Worm (Caenorhabditis elegans): Measurements from ENCODE around the gene F46B3.16.

F46B3.16 gene

ce11 chrV:20609494-20609893 lies 24.9 kb upstream of the F46B3.16 start, which contains the start of gene grd-2:
grd-2 (plus strand) TSS chrV:20609794.
- TF ChIP-seq F52B5.7 (tag; optimal IDR thresholded peaks at IDR 0.05) (no peak), chd-7 (tag; optimal IDR thresholded peaks at IDR 0.05) (no peak), Y95B8A.8 (GFP tag; IDR thresholded peaks at IDR 0.05) (no peak), B0261.1 (tag; optimal IDR thresholded peaks at IDR 0.05) (no peak), mcd-1 (GFP tag; IDR thresholded peaks at IDR 0.05) (no peak), bed-1 (GFP tag; IDR thresholded peaks at IDR 0.05) (no peak), ztf-26 (tag; optimal IDR thresholded peaks at IDR 0.05) (no peak), F57A8.1 (GFP tag; optimal IDR thresholded peaks at IDR 0.05) (no peak), lir-1 (GFP tag; conservative IDR thresholded peaks at IDR 0.05) (no peak), ztf-18 (tag; optimal IDR thresholded peaks at IDR 0.05) (no peak)

- no peak for TF ChIP-seq attf-6 (GFP tag; IDR thresholded peaks at IDR 0.05)
- no peak for TF ChIP-seq nhr-27 (tag; optimal IDR thresholded peaks at IDR 0.05)
- TF ChIP-seq Y53G8AR.9 (GFP tag; conservative IDR thresholded peaks at IDR 0.05): no peak
- TF ChIP-seq F49E8.2 (tag; optimal IDR thresholded peaks at IDR 0.05; ENCODE audit: insufficient read depth): no peak
- TF ChIP-seq C06A6.2 (GFP tag; conservative IDR thresholded peaks at IDR 0.05): no peak
- no peak for TF ChIP-seq tbp1 (GFP tag; optimal IDR thresholded peaks at IDR 0.05)
- no peak for TF ChIP-seq madf-6 (GFP tag; IDR thresholded peaks at IDR 0.05)
- no peak for TF ChIP-seq gei-17 (GFP tag; optimal IDR thresholded peaks at IDR 0.05)
- TF ChIP-seq akir-1 (GFP tag; optimal IDR thresholded peaks at IDR 0.05): no peak
- no peak for TF ChIP-seq snpc-4 (GFP tag; optimal IDR thresholded peaks at IDR 0.05)
- no peak for TF ChIP-seq snpc-4 (tag; optimal IDR thresholded peaks at IDR 0.05)
- no peak for TF ChIP-seq nfya-2 (GFP tag; IDR thresholded peaks at IDR 0.05)
- no peak for TF ChIP-seq atf-7 (tag; optimal IDR thresholded peaks at IDR 0.05)
- TF ChIP-seq F55B11.4 (tag; optimal IDR thresholded peaks at IDR 0.05; ENCODE audit: borderline replicate concordance, insufficient read depth): no peak
- no peak for TF ChIP-seq ztf-3 (GFP tag; optimal IDR thresholded peaks at IDR 0.05)
- TF ChIP-seq K11D2.4 (GFP tag; IDR thresholded peaks at IDR 0.05): no peak
- no peak for TF ChIP-seq ekl-4 (GFP tag; IDR thresholded peaks at IDR 0.05)
Observed at ce11 chrV:20618632-20619031, 15.8 kb upstream of the F46B3.16 start, which contains the start of gene F46B3.7. F46B3.7 (minus strand) TSS chrV:20618732.

- no peak for TF ChIP-seq dpff-1 (tag; optimal IDR thresholded peaks at IDR 0.05)
- no peak for TF ChIP-seq mcd-1 (GFP tag; IDR thresholded peaks at IDR 0.05)
- no peak for TF ChIP-seq ztf-6 (GFP tag; IDR thresholded peaks at IDR 0.05)
- TF ChIP-seq ztf-3 (GFP tag; optimal IDR thresholded peaks at IDR 0.05): no peak
- no peak for TF ChIP-seq F49E8.2 (tag; optimal IDR thresholded peaks at IDR 0.05; ENCODE audit: insufficient read depth)
Observed at ce11 chrV:20623060-20623459, 11.4 kb upstream of the F46B3.16 start, which contains the start of gene F46B3.8. F46B3.8 (minus strand) TSS chrV:20623160.

- TF ChIP-seq lin-35 (GFP tag; optimal IDR thresholded peaks at IDR 0.05) (no peak), chd-7 (tag; optimal IDR thresholded peaks at IDR 0.05) (no peak), tbp1 (GFP tag; optimal IDR thresholded peaks at IDR 0.05) (no peak), cebp-2 (GFP tag; IDR thresholded peaks at IDR 0.05) (no peak), ekl-4 (GFP tag; IDR thresholded peaks at IDR 0.05) (no peak), Y53G8AR.9 (GFP tag; conservative IDR thresholded peaks at IDR 0.05) (no peak), bed-2 (GFP tag; IDR thresholded peaks at IDR 0.05) (no peak), aptf-3 (GFP tag; IDR thresholded peaks at IDR 0.05) (no peak), athp-1 (tag; optimal IDR thresholded peaks at IDR 0.05) (no peak), mes-4 (tag; optimal IDR thresholded peaks at IDR 0.05) (no peak), lsy-27 (tag; optimal IDR thresholded peaks at IDR 0.05; ENCODE audit: borderline replicate concordance, insufficient read depth) (no peak), B0019.2 (GFP tag; conservative IDR thresholded peaks at IDR 0.05) (no peak), hmg-20 (GFP tag; IDR thresholded peaks at IDR 0.05) (no peak), nhr-179 (tag; optimal IDR thresholded peaks at IDR 0.05) (no peak), F57A8.1 (GFP tag; optimal IDR thresholded peaks at IDR 0.05) (no peak), nfya-2 (GFP tag; IDR thresholded peaks at IDR 0.05) (no peak), B0261.1 (tag; optimal IDR thresholded peaks at IDR 0.05) (no peak), ztf-6 (GFP tag; IDR thresholded peaks at IDR 0.05) (no peak)
Observed at ce11 chrV:20625260-20625659, 9.2 kb upstream of the F46B3.16 start.
